Worm (Caenorhabditis elegans) whole organism, late embryonic: ENCODE results near the gene srh-209.

Source experiments
- C08G9.2 ChIP-seq: sonication (generic microtip); optimal IDR thresholded peaks from 2 replicates; lab custom pipeline; 2016; ENCODE audit warnings: mild to moderate bottlenecking, missing genetic modification characterization, moderate library complexity, missing compliant biosample characterization
- K09A11.1 ChIP-seq: sonication (generic microtip); optimal IDR thresholded peaks from 2 replicates; lab custom pipeline; 2017; ENCODE audit warnings: antibody characterized with exemption, mild to moderate bottlenecking, missing genetic modification characterization, missing compliant biosample characterization; ENCODE audit not compliant: insufficient read depth
- T23F11.4 ChIP-seq: fragments of 200-800 bp; sonication (Bioruptor generic); optimal IDR thresholded peaks from 2 replicates; lab custom pipeline; 2018; ENCODE audit warnings: mild to moderate bottlenecking, missing genetic modification characterization, missing compliant biosample characterization
- ceh-14 ChIP-seq: sonication (generic microtip); optimal IDR thresholded peaks from 2 replicates; lab custom pipeline; 2016; ENCODE audit warnings: missing genotype, missing genetic modification characterization, missing compliant biosample characterization
- ceh-18 ChIP-seq: sonication (generic microtip); optimal IDR thresholded peaks from 2 replicates; lab custom pipeline; 2016; ENCODE audit warnings: missing genetic modification characterization, missing compliant biosample characterization
- ceh-19 ChIP-seq: fragments of 200-800 bp; sonication (Bioruptor generic); optimal IDR thresholded peaks from 2 replicates; lab custom pipeline; 2018; ENCODE audit warnings: mild to moderate bottlenecking, missing genetic modification characterization, missing compliant biosample characterization
- ceh-2 ChIP-seq: sonication (generic microtip); optimal IDR thresholded peaks from 2 replicates; lab custom pipeline; 2016; ENCODE audit warnings: missing genotype, missing genetic modification characterization, missing compliant biosample characterization
- ceh-24 ChIP-seq: sonication (generic microtip); optimal IDR thresholded peaks from 2 replicates; lab custom pipeline; 2016; ENCODE audit warnings: mild to moderate bottlenecking, missing genetic modification characterization, missing compliant biosample characterization
- ceh-30 ChIP-seq: fragments of 150-350 bp; optimal IDR thresholded peaks from 2 replicates; lab custom pipeline; 2014; ENCODE audit warnings: missing biosample characterization, missing genetic modification characterization
- ceh-34 ChIP-seq: sonication (generic microtip); optimal IDR thresholded peaks from 2 replicates; lab custom pipeline; 2016; ENCODE audit warnings: mild to moderate bottlenecking, missing genetic modification characterization, missing compliant biosample characterization
- ceh-48 ChIP-seq: sonication (generic microtip); optimal IDR thresholded peaks from 2 replicates; lab custom pipeline; 2016; ENCODE audit warnings: missing genetic modification characterization, inconsistent platforms, missing compliant biosample characterization
- ceh-6 ChIP-seq: fragments of 200-800 bp; sonication (Bioruptor generic); optimal IDR thresholded peaks from 2 replicates; lab custom pipeline; 2018; ENCODE audit warnings: mild to moderate bottlenecking, missing genetic modification characterization, missing compliant biosample characterization
- ceh-9 ChIP-seq: sonication (generic microtip); optimal IDR thresholded peaks from 2 replicates; lab custom pipeline; 2016; ENCODE audit warnings: mild to moderate bottlenecking, missing genetic modification characterization, inconsistent platforms, missing compliant biosample characterization
- che-1 ChIP-seq: sonication (generic microtip); optimal IDR thresholded peaks from 2 replicates; lab custom pipeline; 2016; ENCODE audit warnings: mild to moderate bottlenecking, missing genetic modification characterization, missing compliant biosample characterization
- elt-2 ChIP-seq: sonication (generic microtip); optimal IDR thresholded peaks from 2 replicates; lab custom pipeline; 2016; ENCODE audit warnings: missing genetic modification reagents, missing genetic modification characterization, missing compliant biosample characterization
- eyg-1 ChIP-seq: sonication (generic microtip); optimal IDR thresholded peaks from 2 replicates; lab custom pipeline; 2016; ENCODE audit warnings: missing genotype, missing genetic modification characterization, missing compliant biosample characterization
- fkh-10 ChIP-seq: fragments of 150-350 bp; optimal IDR thresholded peaks from 2 replicates; lab custom pipeline; 2014; ENCODE audit warnings: missing biosample characterization, missing genetic modification reagents, missing genetic modification characterization
- fkh-6 ChIP-seq: sonication (generic microtip); optimal IDR thresholded peaks from 2 replicates; lab custom pipeline; 2016; ENCODE audit warnings: missing genetic modification characterization, missing compliant biosample characterization
- gmeb-2 ChIP-seq: sonication (generic microtip); optimal IDR thresholded peaks from 2 replicates; lab custom pipeline; 2016; ENCODE audit warnings: missing genetic modification characterization, inconsistent platforms, missing compliant biosample characterization
- hlh-13 ChIP-seq: fragments of 200-800 bp; sonication (Bioruptor generic); optimal IDR thresholded peaks from 2 replicates; lab custom pipeline; 2018; ENCODE audit warnings: mild to moderate bottlenecking, missing genetic modification characterization, missing compliant biosample characterization
- hlh-8 ChIP-seq: sonication (generic microtip); optimal IDR thresholded peaks from 2 replicates; lab custom pipeline; 2016; ENCODE audit warnings: missing genotype, missing genetic modification characterization, missing compliant biosample characterization
- lin-11 ChIP-seq: fragments of 200-800 bp; sonication (Bioruptor generic); optimal IDR thresholded peaks from 2 replicates; lab custom pipeline; 2018; ENCODE audit warnings: mild to moderate bottlenecking, missing genetic modification characterization, missing compliant biosample characterization
- npax-4 ChIP-seq: sonication (generic microtip); optimal IDR thresholded peaks from 2 replicates; lab custom pipeline; 2016; ENCODE audit warnings: missing genetic modification characterization, missing compliant biosample characterization
- pag-3 ChIP-seq: sonication (generic microtip); optimal IDR thresholded peaks from 2 replicates; lab custom pipeline; 2016; ENCODE audit warnings: missing compliant biosample characterization, missing genetic modification characterization, borderline replicate concordance
- pat-9 ChIP-seq: fragments of 200-800 bp; sonication (Bioruptor generic); optimal IDR thresholded peaks from 2 replicates; lab custom pipeline; 2018; ENCODE audit warnings: mild to moderate bottlenecking, missing genetic modification characterization, moderate library complexity, missing compliant biosample characterization
- pha-4 ChIP-seq: fragments of 150-350 bp; optimal IDR thresholded peaks from 2 replicates; lab custom pipeline; 2018; ENCODE audit warnings: missing biosample characterization, missing genetic modification reagents, missing genetic modification characterization
- pqm-1 ChIP-seq: sonication (generic microtip); optimal IDR thresholded peaks from 2 replicates; lab custom pipeline; 2016; ENCODE audit warnings: missing genetic modification characterization, missing compliant biosample characterization
- pros-1 ChIP-seq: fragments of 150-350 bp; optimal IDR thresholded peaks from 2 replicates; lab custom pipeline; 2014; ENCODE audit warnings: missing biosample characterization, missing genetic modification reagents, missing genetic modification characterization
- ref-2 ChIP-seq: sonication (generic microtip); optimal IDR thresholded peaks from 2 replicates; lab custom pipeline; 2016; ENCODE audit warnings: missing genetic modification characterization, missing compliant biosample characterization
- rnt-1 ChIP-seq: sonication (generic microtip); optimal IDR thresholded peaks from 2 replicates; lab custom pipeline; 2016; ENCODE audit warnings: missing genetic modification characterization, missing compliant biosample characterization
- sdc-2 ChIP-seq: sonication (generic microtip); optimal IDR thresholded peaks from 2 replicates; lab custom pipeline; 2016; ENCODE audit warnings: missing genotype, missing genetic modification characterization, missing compliant biosample characterization
- sox-2 ChIP-seq: fragments of 200-800 bp; sonication (Bioruptor generic); IDR thresholded peaks from 2 replicates; pipeline ENCODE4 v1.3.6; 2022; ENCODE audit warnings: missing genetic modification reagents, missing genetic modification characterization, missing compliant biosample characterization
- sox-4 ChIP-seq: sonication (generic microtip); optimal IDR thresholded peaks from 2 replicates; lab custom pipeline; 2017; ENCODE audit warnings: mild to moderate bottlenecking, missing genetic modification characterization, inconsistent platforms, missing compliant biosample characterization
- syd-9 ChIP-seq: sonication (generic microtip); optimal IDR thresholded peaks from 2 replicates; lab custom pipeline; 2016; ENCODE audit warnings: mild to moderate bottlenecking, missing genetic modification characterization, moderate library complexity, missing compliant biosample characterization
- tbx-7 ChIP-seq: sonication (generic microtip); optimal IDR thresholded peaks from 2 replicates; lab custom pipeline; 2016; ENCODE audit warnings: missing genotype, missing genetic modification characterization, missing compliant biosample characterization
- ttx-3 ChIP-seq: sonication (generic microtip); optimal IDR thresholded peaks from 2 replicates; lab custom pipeline; 2016; ENCODE audit warnings: missing genetic modification reagents, missing genetic modification characterization, missing compliant biosample characterization
- unc-3 ChIP-seq, 2 experiments: fragments of 200-800 bp in 1 of 2; sonication (Bioruptor generic) in 1 of 2; sonication (generic microtip) in 1 of 2; conservative IDR thresholded peaks in 1 of 2; optimal IDR thresholded peaks in 1 of 2; 2 replicates each; pipeline versions ENCODE4 v1.3.6 to Lab custom; 2016 to 2022; ENCODE audit warnings: missing compliant biosample characterization in 2 of 2, missing genetic modification characterization in 2 of 2, missing genetic modification reagents in 1 of 2
- unc-42 ChIP-seq: sonication (generic microtip); optimal IDR thresholded peaks from 2 replicates; lab custom pipeline; 2016; ENCODE audit warnings: missing genotype, missing genetic modification characterization, missing compliant biosample characterization
- unc-55 ChIP-seq: sonication (generic microtip); optimal IDR thresholded peaks from 2 replicates; lab custom pipeline; 2017; ENCODE audit warnings: missing biosample characterization, missing genetic modification reagents, missing genetic modification characterization
- zip-5 ChIP-seq: sonication (generic microtip); optimal IDR thresholded peaks from 2 replicates; lab custom pipeline; 2016; ENCODE audit warnings: missing genetic modification characterization, missing compliant biosample characterization

Gene srh-209

ce11 chrV:18414051-18414450, 9.4 kb upstream of the srh-209 start, which contains the start of gene txt-8:
Gene txt-8, plus strand, starts transcription at chrV:18414351.
- TF ChIP-seq gmeb-2 (tag; lab: Kevin White, UChicago) (no peak), ceh-19 (GFP tag; lab: Kevin White, UChicago) (no peak), pha-4 (tag; lab: Kevin White, UChicago) (no peak), pat-9 (no peak), ref-2 (tag; lab: Kevin White, UChicago) (no peak), ceh-48 (tag; lab: Kevin White, UChicago) (no peak), elt-2 (tag; lab: Kevin White, UChicago) (no peak), sox-4 (tag; lab: Kevin White, UChicago) (no peak), fkh-6 (no peak), tbx-7 (no peak), unc-42 (tag; lab: Kevin White, UChicago) (no peak), sdc-2 (tag; lab: Kevin White, UChicago) (no peak), ceh-9 (no peak), ceh-18 (tag; lab: Kevin White, UChicago) (no peak), hlh-13 (GFP tag; lab: Kevin White, UChicago) (no peak)

- TF ChIP-seq sox-2 (GFP tag; lab: Robert Waterston, UW) = no peak
- TF ChIP-seq npax-4 = no peak
- no peak for TF ChIP-seq pros-1 (tag; lab: Kevin White, UChicago)
- TF ChIP-seq T23F11.4 = no peak
- no peak for TF ChIP-seq pag-3 (tag; lab: Kevin White, UChicago)
- no peak for TF ChIP-seq rnt-1
- TF ChIP-seq unc-55 (GFP tag; lab: Kevin White, UChicago) = no peak
- TF ChIP-seq zip-5 (tag; lab: Kevin White, UChicago) = no peak
- no peak for TF ChIP-seq che-1 (tag; lab: Kevin White, UChicago)
- no peak for TF ChIP-seq eyg-1 (tag; lab: Kevin White, UChicago)
- no peak for TF ChIP-seq fkh-6
- no peak for TF ChIP-seq ceh-24 (tag; lab: Kevin White, UChicago)
- TF ChIP-seq hlh-13 (GFP tag; lab: Kevin White, UChicago) = no peak
Observed at ce11 chrV:18412887-18413286, 8.2 kb upstream of the srh-209 start, which contains the start of gene ZK262.2. Gene ZK262.2, minus strand, starts transcription at chrV:18412987.

- TF ChIP-seq sdc-2 (tag; lab: Kevin White, UChicago) (no peak), unc-3 (GFP tag; conservative IDR thresholded peaks at IDR 0.05; lab: Robert Waterston, UW) (no peak), unc-3 (tag; optimal IDR thresholded peaks at IDR 0.05; lab: Kevin White, UChicago) (no peak), ttx-3 (tag; lab: Kevin White, UChicago) (no peak), K09A11.1 (tag; lab: Kevin White, UChicago) (no peak), sox-4 (tag; lab: Kevin White, UChicago) (no peak), ceh-19 (GFP tag; lab: Kevin White, UChicago) (no peak), pqm-1 (tag; lab: Kevin White, UChicago) (no peak), ceh-14 (tag; lab: Kevin White, UChicago) (no peak), ceh-6 (GFP tag; lab: Kevin White, UChicago) (no peak), lin-11 (tag; lab: Kevin White, UChicago) (no peak), C08G9.2 (tag; lab: Kevin White, UChicago) (no peak), hlh-8 (tag; lab: Kevin White, UChicago) (no peak), elt-2 (tag; lab: Kevin White, UChicago) (no peak), ceh-2 (no peak), syd-9 (no peak), ceh-18 (tag; lab: Kevin White, UChicago) (no peak), pag-3 (tag; lab: Kevin White, UChicago) (no peak), ceh-34 (tag; lab: Kevin White, UChicago) (no peak), fkh-10 (GFP tag; lab: Kevin White, UChicago) (no peak), ceh-30 (no peak)
Observed at ce11 chrV:18412351-18412750, 7.7 kb upstream of the srh-209 start.
